Worm (Caenorhabditis elegans) whole organism, young adult: ENCODE measurements around the gene C10A4.9.

Source experiments
- F23B12.7 ChIP-seq: sonication (generic microtip); optimal IDR thresholded peaks from 2 replicates; lab custom pipeline; 2017; ENCODE audit warnings: missing genetic modification characterization, mild to moderate bottlenecking, missing compliant biosample characterization, antibody characterized with exemption, moderate library complexity; ENCODE audit not compliant: insufficient read depth
- F52B5.7 ChIP-seq: sonication (generic microtip); optimal IDR thresholded peaks from 2 replicates; lab custom pipeline; 2016; ENCODE audit warnings: mild to moderate bottlenecking, missing genetic modification characterization, missing compliant biosample characterization
- F57A8.1 ChIP-seq: fragments of 200-800 bp; sonication (Bioruptor generic); optimal IDR thresholded peaks from 2 replicates; lab custom pipeline; 2018; ENCODE audit warnings: mild to moderate bottlenecking, missing genetic modification characterization, moderate library complexity, missing compliant biosample characterization
- F57C9.4 ChIP-seq: sonication (generic microtip); optimal IDR thresholded peaks from 2 replicates; lab custom pipeline; 2017; ENCODE audit warnings: mild to moderate bottlenecking, missing genetic modification characterization, missing compliant biosample characterization
- K11D2.4 ChIP-seq: fragments of 200-800 bp; sonication (Bioruptor generic); IDR thresholded peaks from 2 replicates; pipeline ENCODE4 v1.3.6; 2022; ENCODE audit warnings: missing genetic modification reagents, missing genetic modification characterization, missing compliant biosample characterization
- K12H6.12 ChIP-seq: fragments of 200-800 bp; sonication (Bioruptor generic); optimal IDR thresholded peaks from 2 replicates; lab custom pipeline; 2018; ENCODE audit warnings: mild to moderate bottlenecking, missing genetic modification characterization, missing compliant biosample characterization
- T26A5.8 ChIP-seq: sonication (generic microtip); optimal IDR thresholded peaks from 2 replicates; lab custom pipeline; 2016; ENCODE audit warnings: missing genetic modification characterization, missing compliant biosample characterization
- Y53G8AR.9 ChIP-seq: fragments of 200-800 bp; sonication (Bioruptor generic); conservative IDR thresholded peaks from 2 replicates; pipeline ENCODE4 v1.3.6; 2022; ENCODE audit warnings: missing genetic modification reagents, missing genetic modification characterization, missing compliant biosample characterization
- Y56A3A.18 ChIP-seq: fragments of 200-800 bp; sonication (Bioruptor generic); IDR thresholded peaks from 2 replicates; pipeline ENCODE4 v1.3.6; 2022; ENCODE audit warnings: missing genetic modification reagents, missing genetic modification characterization, missing compliant biosample characterization
- Y67H2A.10 ChIP-seq: fragments of 200-800 bp; sonication (Bioruptor generic); conservative IDR thresholded peaks from 2 replicates; pipeline ENCODE4 v1.3.6; 2022; ENCODE audit warnings: missing genetic modification reagents, missing genetic modification characterization, missing compliant biosample characterization
- Y95B8A.8 ChIP-seq: fragments of 200-800 bp; sonication (Bioruptor generic); IDR thresholded peaks from 2 replicates; pipeline ENCODE4 v1.3.6; 2022; ENCODE audit warnings: missing genetic modification reagents, missing genetic modification characterization, missing compliant biosample characterization
- ZK185.1 ChIP-seq: sonication (generic microtip); optimal IDR thresholded peaks from 2 replicates; lab custom pipeline; 2016; ENCODE audit warnings: mild to moderate bottlenecking, missing genetic modification characterization, missing compliant biosample characterization; ENCODE audit not compliant: poor library complexity, severe bottlenecking
- attf-3 ChIP-seq: fragments of 200-800 bp; sonication (Bioruptor generic); conservative IDR thresholded peaks from 2 replicates; pipeline ENCODE4 v1.3.6; 2022; ENCODE audit warnings: missing genetic modification reagents, missing genetic modification characterization, missing compliant biosample characterization
- attf-6 ChIP-seq: fragments of 200-800 bp; sonication (Bioruptor generic); IDR thresholded peaks from 2 replicates; pipeline ENCODE4 v1.3.6; 2022; ENCODE audit warnings: missing genetic modification reagents, missing genetic modification characterization, missing compliant biosample characterization
- ceh-58 ChIP-seq: fragments of 200-800 bp; sonication (Bioruptor generic); IDR thresholded peaks from 2 replicates; pipeline ENCODE4 v1.3.6; 2022; ENCODE audit warnings: missing genetic modification characterization, missing compliant biosample characterization
- ceh-79 ChIP-seq: sonication (generic microtip); optimal IDR thresholded peaks from 2 replicates; lab custom pipeline; 2017; ENCODE audit warnings: mild to moderate bottlenecking, missing genetic modification characterization, missing compliant biosample characterization
- egl-18 ChIP-seq: fragments of 200-800 bp; sonication (Bioruptor generic); IDR thresholded peaks from 2 replicates; pipeline ENCODE4 v1.3.6; 2022; ENCODE audit warnings: missing genetic modification reagents, missing genetic modification characterization, missing compliant biosample characterization
- ets-4 ChIP-seq: fragments of 200-800 bp; sonication (Bioruptor generic); optimal IDR thresholded peaks from 2 replicates; lab custom pipeline; 2018; ENCODE audit warnings: mild to moderate bottlenecking, missing genetic modification characterization, missing compliant biosample characterization
- fkh-3 ChIP-seq: sonication (generic microtip); optimal IDR thresholded peaks from 2 replicates; lab custom pipeline; 2016; ENCODE audit warnings: mild to moderate bottlenecking, missing genetic modification characterization, missing compliant biosample characterization
- gei-17 ChIP-seq: fragments of 200-800 bp; sonication (Bioruptor generic); optimal IDR thresholded peaks from 2 replicates; lab custom pipeline; 2018; ENCODE audit warnings: mild to moderate bottlenecking, missing genetic modification characterization, missing compliant biosample characterization
- hmg-1.2 ChIP-seq: fragments of 200-800 bp; sonication (Bioruptor generic); IDR thresholded peaks from 2 replicates; pipeline ENCODE4 v1.3.6; 2022; ENCODE audit warnings: missing genetic modification reagents, missing genetic modification characterization, missing compliant biosample characterization
- lin-35 ChIP-seq, 3 experiments: fragments of 150-350 bp in 2 of 3; sonication (generic microtip) in 1 of 3; optimal IDR thresholded peaks; 2 replicates each; lab custom pipeline; 2014 to 2018; ENCODE audit warnings: missing biosample characterization in 3 of 3, missing genetic modification characterization in 3 of 3, missing genetic modification reagents in 3 of 3
- lsy-27 ChIP-seq: sonication (generic microtip); optimal IDR thresholded peaks from 2 replicates; lab custom pipeline; 2017; ENCODE audit warnings: missing genetic modification characterization, mild to moderate bottlenecking, missing compliant biosample characterization, antibody characterized with exemption, missing genotype, borderline replicate concordance; ENCODE audit not compliant: insufficient read depth
- madf-8 ChIP-seq: fragments of 200-800 bp; sonication (Bioruptor generic); conservative IDR thresholded peaks from 2 replicates; pipeline ENCODE4 v1.3.6; 2022; ENCODE audit warnings: missing genetic modification reagents, missing genetic modification characterization, missing compliant biosample characterization
- mel-28 ChIP-seq: sonication (generic microtip); optimal IDR thresholded peaks from 2 replicates; lab custom pipeline; 2016; ENCODE audit warnings: borderline replicate concordance, mild to moderate bottlenecking, missing genetic modification characterization, missing compliant biosample characterization
- nfya-2 ChIP-seq: fragments of 200-800 bp; sonication (Bioruptor generic); IDR thresholded peaks from 2 replicates; pipeline ENCODE4 v1.3.6; 2022; ENCODE audit warnings: missing genetic modification reagents, missing genetic modification characterization, missing compliant biosample characterization
- nhr-80 ChIP-seq: sonication (generic microtip); optimal IDR thresholded peaks from 2 replicates; lab custom pipeline; 2016; ENCODE audit warnings: missing genetic modification characterization, missing compliant biosample characterization
- repo-1 ChIP-seq: sonication (generic microtip); optimal IDR thresholded peaks from 2 replicates; lab custom pipeline; 2017; ENCODE audit warnings: mild to moderate bottlenecking, missing genetic modification characterization, missing compliant biosample characterization
- rpc-1 ChIP-seq, 2 experiments: fragments of 150-350 bp in 1 of 2; sonication (generic microtip) in 1 of 2; optimal IDR thresholded peaks; 2 replicates each; lab custom pipeline; 2014 to 2018; ENCODE audit warnings: missing biosample characterization in 1 of 2, missing genetic modification characterization in 1 of 2, missing genetic modification reagents in 1 of 2, missing genotype in 1 of 2
- sdz-38 ChIP-seq: sonication (generic microtip); optimal IDR thresholded peaks from 2 replicates; lab custom pipeline; 2016; ENCODE audit warnings: missing genotype, missing genetic modification characterization, missing compliant biosample characterization
- sea-2 ChIP-seq: fragments of 200-800 bp; sonication (Bioruptor generic); IDR thresholded peaks from 2 replicates; pipeline ENCODE4 v1.3.6; 2022; ENCODE audit warnings: missing genetic modification characterization, missing compliant biosample characterization
- snpc-1.3 ChIP-seq: sonication (generic microtip); optimal IDR thresholded peaks from 2 replicates; lab custom pipeline; 2017; ENCODE audit warnings: missing genetic modification characterization, mild to moderate bottlenecking, missing compliant biosample characterization, antibody characterized with exemption, moderate library complexity, missing genotype, missing genetic modification reagents; ENCODE audit not compliant: insufficient read depth
- snpc-3.4 ChIP-seq: sonication (generic microtip); optimal IDR thresholded peaks from 2 replicates; lab custom pipeline; 2017; ENCODE audit warnings: missing genetic modification characterization, mild to moderate bottlenecking, missing compliant biosample characterization, antibody characterized with exemption, moderate library complexity, missing genotype, missing genetic modification reagents
- snpc-4 ChIP-seq, 5 experiments: fragments of 150-350 bp in 1 of 5; sonication (generic microtip) in 4 of 5; optimal IDR thresholded peaks; 2 replicates each; lab custom pipeline; 2014 to 2018; ENCODE audit warnings: missing genetic modification characterization in 5 of 5, missing biosample characterization in 3 of 5, antibody characterized with exemption in 2 of 5, mild to moderate bottlenecking in 2 of 5, missing compliant biosample characterization in 2 of 5, missing genotype in 2 of 5, moderate library complexity in 2 of 5, missing genetic modification reagents in 1 of 5
- tbp1 ChIP-seq: fragments of 200-800 bp; sonication (Bioruptor generic); optimal IDR thresholded peaks from 2 replicates; lab custom pipeline; 2018; ENCODE audit warnings: mild to moderate bottlenecking, missing genetic modification characterization, missing compliant biosample characterization
- ztf-18 ChIP-seq: sonication (generic microtip); optimal IDR thresholded peaks from 2 replicates; lab custom pipeline; 2016; ENCODE audit warnings: missing genotype, mild to moderate bottlenecking, missing genetic modification characterization, missing compliant biosample characterization
- ztf-22 ChIP-seq: fragments of 200-800 bp; sonication (Bioruptor generic); optimal IDR thresholded peaks from 2 replicates; lab custom pipeline; 2018; ENCODE audit warnings: mild to moderate bottlenecking, missing genetic modification characterization, moderate library complexity, missing compliant biosample characterization
- ztf-26 ChIP-seq: sonication (generic microtip); optimal IDR thresholded peaks from 2 replicates; lab custom pipeline; 2017; ENCODE audit warnings: missing genetic modification characterization, missing compliant biosample characterization
- ztf-6 ChIP-seq: fragments of 200-800 bp; sonication (Bioruptor generic); IDR thresholded peaks from 2 replicates; pipeline ENCODE4 v1.3.6; 2022; ENCODE audit warnings: missing genetic modification reagents, missing genetic modification characterization, missing compliant biosample characterization

C10A4.9 gene

ce11 chrX:7431165-7431564 is 10.5 kb downstream of the C10A4.9 start, which contains the start of gene clc-2:
clc-2 (plus strand) TSS chrX:7431465.
- no peak for TF ChIP-seq snpc-4 (GFP tag; optimal IDR thresholded peaks at IDR 0.05; lab: Kevin White, UChicago)
- no peak for TF ChIP-seq snpc-4 (tag; optimal IDR thresholded peaks at IDR 0.05; lab: Kevin White, UChicago)
- TF ChIP-seq F57C9.4 (tag; lab: Kevin White, UChicago), result no peak
- TF ChIP-seq repo-1 (tag; lab: Kevin White, UChicago), result no peak
- TF ChIP-seq ZK185.1 (tag; lab: Kevin White, UChicago), result no peak
- no peak for TF ChIP-seq lsy-27 (tag; lab: Kevin White, UChicago)
- no peak for TF ChIP-seq Y53G8AR.9 (GFP tag; lab: Robert Waterston, UW)
- TF ChIP-seq madf-8 (GFP tag; lab: Robert Waterston, UW), result no peak
- no peak for TF ChIP-seq ceh-79 (tag; lab: Kevin White, UChicago)
- no peak for TF ChIP-seq ztf-22 (GFP tag; lab: Kevin White, UChicago)
- TF ChIP-seq ceh-58 (GFP tag; lab: Robert Waterston, UW), result no peak
- TF ChIP-seq, all 124 proteins: peak for 0

ce11 chrX:7433269-7433668 is 12.6 kb downstream of the C10A4.9 start, which contains the start of gene clc-5:
clc-5 (plus strand) TSS chrX:7433569.
- no peak for TF ChIP-seq T26A5.8 (tag; lab: Kevin White, UChicago)
- TF ChIP-seq gei-17, result no peak

DNA sequence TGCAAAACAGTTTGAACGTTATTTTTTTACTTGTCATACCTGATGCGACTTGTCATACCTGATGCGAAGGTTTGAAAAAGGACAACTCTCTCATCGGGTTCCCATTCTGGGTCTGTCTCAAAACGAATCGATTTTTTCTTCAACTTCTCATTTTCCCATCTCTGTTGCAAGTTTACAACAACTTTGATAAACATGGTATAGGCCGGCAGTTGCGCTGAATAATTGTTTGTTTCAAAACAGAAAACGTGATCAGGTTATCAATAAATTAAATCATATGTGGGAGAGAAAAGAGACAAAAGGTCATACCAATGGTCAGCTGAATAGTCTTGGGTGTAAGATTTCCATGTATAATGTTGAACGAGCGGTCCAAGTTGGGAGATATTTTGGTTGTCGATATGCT is 16.2 kb downstream of the C10A4.9 start:
- no peak for TF ChIP-seq nhr-80
- TF ChIP-seq ztf-26 (tag; lab: Kevin White, UChicago), result peak; percentile 15

DNA sequence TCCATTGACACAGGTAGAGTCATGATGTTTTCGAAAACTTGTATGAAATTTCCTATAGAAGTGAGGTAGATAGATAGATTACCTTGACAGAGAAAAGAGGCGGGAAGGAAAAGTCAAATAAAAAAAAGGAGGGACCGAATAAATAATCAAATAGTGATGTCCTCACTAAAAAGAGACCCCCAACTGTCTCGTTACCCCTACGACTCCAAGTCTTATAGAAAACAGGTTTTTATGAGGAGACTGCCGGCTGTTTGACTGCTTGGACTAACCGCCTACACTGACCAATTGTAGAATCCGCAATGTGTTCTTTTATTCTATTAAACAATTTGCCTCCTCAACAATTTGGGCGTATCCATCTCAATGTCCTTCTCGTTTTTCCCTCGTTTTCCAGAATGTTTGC is 17.3 kb downstream of the C10A4.9 start, which contains the start of gene C01C10.2:
Gene C01C10.2 (minus strand): TSS at position 170 of the 400 bp plus-strand sequence.
- TF ChIP-seq ztf-18 (no peak), sdz-38 (no peak), hmg-1.2 (GFP tag; lab: Robert Waterston, UW) (no peak), ceh-58 (GFP tag; lab: Robert Waterston, UW) (no peak), rpc-1 (optimal IDR thresholded peaks at IDR 0.05; lab: Kevin White, UChicago) (no peak), rpc-1 (tag; optimal IDR thresholded peaks at IDR 0.05; lab: Kevin White, UChicago) (no peak), egl-18 (GFP tag; lab: Robert Waterston, UW) (no peak), Y95B8A.8 (no peak), Y67H2A.10 (GFP tag; lab: Robert Waterston, UW) (no peak), F57A8.1 (GFP tag; lab: Kevin White, UChicago) (no peak), sea-2 (GFP tag; lab: Robert Waterston, UW) (no peak)
- TF ChIP-seq, all 124 proteins: peak for 0

DNA sequence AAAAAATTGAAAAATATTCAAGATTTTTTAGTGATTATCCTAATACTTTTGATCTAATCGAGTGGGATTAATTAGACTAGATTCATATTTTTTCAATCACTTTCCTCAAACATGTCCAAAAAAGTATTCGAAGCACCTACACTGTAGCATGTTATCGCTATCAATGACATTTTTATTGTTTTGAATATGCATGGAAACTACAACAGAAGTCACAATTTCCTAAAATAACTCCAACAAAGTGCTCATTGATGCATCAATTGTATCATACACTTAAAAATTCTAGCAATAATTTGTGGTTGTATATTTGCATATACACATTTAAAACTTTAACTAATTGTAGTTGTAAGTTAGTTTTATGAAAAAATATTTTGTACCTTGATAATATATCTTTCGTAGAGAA is 19.4 kb downstream of the C10A4.9 start:
- no peak for TF ChIP-seq attf-6
- TF ChIP-seq, all 124 proteins: peak for 0

DNA sequence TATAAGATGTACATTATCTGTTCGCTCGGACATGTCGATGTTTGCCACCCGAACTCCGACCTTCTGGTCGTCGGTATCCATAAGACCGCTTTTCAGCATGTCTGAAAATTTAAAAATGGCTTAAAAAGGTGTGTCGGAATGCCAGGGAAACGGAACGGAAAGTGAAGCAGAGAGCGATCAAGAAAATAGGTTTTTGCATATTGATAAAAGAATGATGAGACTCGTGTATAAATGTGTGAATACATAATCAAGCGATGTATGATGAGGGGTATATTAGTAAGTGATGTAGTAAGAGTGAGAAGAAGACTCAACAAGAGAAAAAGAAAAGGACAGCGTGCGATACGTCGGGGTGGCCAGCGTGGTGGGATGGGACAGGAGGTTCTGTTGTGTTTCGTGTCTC is 21.8 kb downstream of the C10A4.9 start, which contains the start of gene acl-12:
Gene acl-12 (minus strand): TSS at position 101 of the 400 bp plus-strand sequence.
- no peak for TF ChIP-seq fkh-3
- TF ChIP-seq K12H6.12, result no peak
- no peak for TF ChIP-seq F52B5.7 (tag; lab: Kevin White, UChicago)
- TF ChIP-seq ztf-6, result no peak
- TF ChIP-seq snpc-1.3 (tag; lab: Kevin White, UChicago), result no peak
- no peak for TF ChIP-seq ets-4
- TF ChIP-seq nfya-2 (GFP tag; lab: Robert Waterston, UW), result no peak
- TF ChIP-seq F23B12.7 (tag; lab: Kevin White, UChicago), result no peak
- no peak for TF ChIP-seq tbp1 (GFP tag; lab: Kevin White, UChicago)
- no peak for TF ChIP-seq mel-28 (tag; lab: Kevin White, UChicago)
- TF ChIP-seq lin-35 (GFP tag; optimal IDR thresholded peaks at IDR 0.05; lab: Kevin White, UChicago), result no peak
- TF ChIP-seq snpc-3.4, result no peak
- no peak for TF ChIP-seq egl-18 (GFP tag; lab: Robert Waterston, UW)
- no peak for TF ChIP-seq sdz-38
- no peak for TF ChIP-seq attf-3 (GFP tag; lab: Robert Waterston, UW)
- no peak for TF ChIP-seq K11D2.4 (GFP tag; lab: Robert Waterston, UW)
- no peak for TF ChIP-seq Y56A3A.18 (GFP tag; lab: Robert Waterston, UW)
